Worm (Caenorhabditis elegans) whole organism, young adult: ENCODE data around the gene Y45F10C.4.
"Not testable (repeated sequence)": the region's sequence is repeated elsewhere in the genome, so short reads cannot be mapped to it uniquely, and the experiment has no call there.

ENCODE experiments used
- B0019.2 ChIP-seq: fragments of 200-800 bp; sonication (Bioruptor generic); conservative IDR thresholded peaks from 2 replicates; pipeline ENCODE4 v1.3.6; 2022; ENCODE audit warnings: missing genetic modification reagents, missing genetic modification characterization, missing compliant biosample characterization
- B0035.1 ChIP-seq: sonication (generic microtip); optimal IDR thresholded peaks from 2 replicates; lab custom pipeline; 2016; ENCODE audit warnings: missing genetic modification characterization, mild to moderate bottlenecking, missing compliant biosample characterization, missing genotype, missing genetic modification reagents
- F23B12.7 ChIP-seq: sonication (generic microtip); optimal IDR thresholded peaks from 2 replicates; lab custom pipeline; 2017; ENCODE audit warnings: missing genetic modification characterization, mild to moderate bottlenecking, missing compliant biosample characterization, antibody characterized with exemption, moderate library complexity; ENCODE audit not compliant: insufficient read depth
- F33H1.4 ChIP-seq: fragments of 200-800 bp; sonication (Bioruptor generic); IDR thresholded peaks from 2 replicates; pipeline ENCODE4 v1.3.6; 2022; ENCODE audit warnings: missing genetic modification reagents, missing genetic modification characterization, missing compliant biosample characterization
- F37B4.10 ChIP-seq: fragments of 200-800 bp; sonication (Bioruptor generic); IDR thresholded peaks from 2 replicates; pipeline ENCODE4 v1.3.6; 2022; ENCODE audit warnings: missing genetic modification characterization, missing compliant biosample characterization
- F39B2.1 ChIP-seq: fragments of 200-800 bp; sonication (Bioruptor generic); IDR thresholded peaks from 2 replicates; pipeline ENCODE4 v1.3.6; 2022; ENCODE audit warnings: missing genetic modification reagents, missing genetic modification characterization, missing compliant biosample characterization
- F57A8.1 ChIP-seq: fragments of 200-800 bp; sonication (Bioruptor generic); optimal IDR thresholded peaks from 2 replicates; lab custom pipeline; 2018; ENCODE audit warnings: mild to moderate bottlenecking, missing genetic modification characterization, moderate library complexity, missing compliant biosample characterization
- K12H6.12 ChIP-seq: fragments of 200-800 bp; sonication (Bioruptor generic); optimal IDR thresholded peaks from 2 replicates; lab custom pipeline; 2018; ENCODE audit warnings: mild to moderate bottlenecking, missing genetic modification characterization, missing compliant biosample characterization
- Y53F4B.3 ChIP-seq: fragments of 200-800 bp; sonication (Bioruptor generic); IDR thresholded peaks from 2 replicates; pipeline ENCODE4 v1.3.6; 2022; ENCODE audit warnings: missing genetic modification reagents, missing genetic modification characterization, missing compliant biosample characterization
- Y56A3A.18 ChIP-seq: fragments of 200-800 bp; sonication (Bioruptor generic); IDR thresholded peaks from 2 replicates; pipeline ENCODE4 v1.3.6; 2022; ENCODE audit warnings: missing genetic modification reagents, missing genetic modification characterization, missing compliant biosample characterization
- Y67H2A.10 ChIP-seq: fragments of 200-800 bp; sonication (Bioruptor generic); conservative IDR thresholded peaks from 2 replicates; pipeline ENCODE4 v1.3.6; 2022; ENCODE audit warnings: missing genetic modification reagents, missing genetic modification characterization, missing compliant biosample characterization
- Y79H2A.3 ChIP-seq: fragments of 200-800 bp; sonication (Bioruptor generic); conservative IDR thresholded peaks from 2 replicates; pipeline ENCODE4 v1.3.6; 2022; ENCODE audit warnings: missing genetic modification reagents, missing genetic modification characterization, missing compliant biosample characterization
- Y95B8A.8 ChIP-seq: fragments of 200-800 bp; sonication (Bioruptor generic); IDR thresholded peaks from 2 replicates; pipeline ENCODE4 v1.3.6; 2022; ENCODE audit warnings: missing genetic modification reagents, missing genetic modification characterization, missing compliant biosample characterization
- attf-6 ChIP-seq: fragments of 200-800 bp; sonication (Bioruptor generic); IDR thresholded peaks from 2 replicates; pipeline ENCODE4 v1.3.6; 2022; ENCODE audit warnings: missing genetic modification reagents, missing genetic modification characterization, missing compliant biosample characterization
- bed-2 ChIP-seq: fragments of 200-800 bp; sonication (Bioruptor generic); IDR thresholded peaks from 2 replicates; pipeline ENCODE4 v1.3.6; 2022; ENCODE audit warnings: missing genetic modification reagents, missing genetic modification characterization, missing compliant biosample characterization
- ceh-100 ChIP-seq: fragments of 200-800 bp; sonication (Bioruptor generic); IDR thresholded peaks from 2 replicates; pipeline ENCODE4 v1.3.6; 2022; ENCODE audit warnings: missing genetic modification reagents, missing genetic modification characterization, missing compliant biosample characterization
- ceh-40 ChIP-seq: fragments of 200-800 bp; sonication (Bioruptor generic); IDR thresholded peaks from 2 replicates; pipeline ENCODE4 v1.3.6; 2022; ENCODE audit warnings: missing genetic modification characterization, missing compliant biosample characterization
- dpl-1 ChIP-seq: fragments of 150-350 bp; optimal IDR thresholded peaks from 2 replicates; lab custom pipeline; 2014; ENCODE audit warnings: missing biosample characterization, missing genetic modification reagents, missing genetic modification characterization
- efl-1 ChIP-seq: fragments of 150-350 bp; optimal IDR thresholded peaks from 2 replicates; lab custom pipeline; 2014; ENCODE audit warnings: missing biosample characterization, missing genetic modification reagents, missing genetic modification characterization
- egrh-3 ChIP-seq: fragments of 200-800 bp; sonication (Bioruptor generic); IDR thresholded peaks from 2 replicates; pipeline ENCODE4 v1.3.6; 2022; ENCODE audit warnings: missing genetic modification reagents, missing genetic modification characterization, missing compliant biosample characterization
- ekl-4 ChIP-seq: fragments of 200-800 bp; sonication (Bioruptor generic); IDR thresholded peaks from 2 replicates; pipeline ENCODE4 v1.3.6; 2022; ENCODE audit warnings: missing genetic modification reagents, missing genetic modification characterization, missing compliant biosample characterization
- fkh-3 ChIP-seq: sonication (generic microtip); optimal IDR thresholded peaks from 2 replicates; lab custom pipeline; 2016; ENCODE audit warnings: mild to moderate bottlenecking, missing genetic modification characterization, missing compliant biosample characterization
- hsf-1 ChIP-seq: fragments of 200-800 bp; sonication (Bioruptor generic); IDR thresholded peaks from 2 replicates; pipeline ENCODE4 v1.3.6; 2022; ENCODE audit warnings: missing genetic modification reagents, missing genetic modification characterization, missing compliant biosample characterization
- lin-35 ChIP-seq, 3 experiments: fragments of 150-350 bp in 2 of 3; sonication (generic microtip) in 1 of 3; optimal IDR thresholded peaks; 2 replicates each; lab custom pipeline; 2014 to 2018; ENCODE audit warnings: missing biosample characterization in 3 of 3, missing genetic modification characterization in 3 of 3, missing genetic modification reagents in 3 of 3
- lsl-1 ChIP-seq: fragments of 200-800 bp; sonication (Bioruptor generic); optimal IDR thresholded peaks from 2 replicates; lab custom pipeline; 2018; ENCODE audit warnings: mild to moderate bottlenecking, missing genetic modification characterization, moderate library complexity, missing compliant biosample characterization
- madf-6 ChIP-seq: fragments of 200-800 bp; sonication (Bioruptor generic); IDR thresholded peaks from 2 replicates; pipeline ENCODE4 v1.3.6; 2022; ENCODE audit warnings: missing genetic modification reagents, missing genetic modification characterization, missing compliant biosample characterization
- madf-8 ChIP-seq: fragments of 200-800 bp; sonication (Bioruptor generic); conservative IDR thresholded peaks from 2 replicates; pipeline ENCODE4 v1.3.6; 2022; ENCODE audit warnings: missing genetic modification reagents, missing genetic modification characterization, missing compliant biosample characterization
- mel-28 ChIP-seq: sonication (generic microtip); optimal IDR thresholded peaks from 2 replicates; lab custom pipeline; 2016; ENCODE audit warnings: borderline replicate concordance, mild to moderate bottlenecking, missing genetic modification characterization, missing compliant biosample characterization
- nhr-27 ChIP-seq: fragments of 200-800 bp; sonication (Bioruptor generic); optimal IDR thresholded peaks from 2 replicates; lab custom pipeline; 2018; ENCODE audit warnings: mild to moderate bottlenecking, missing genetic modification characterization, moderate library complexity, missing compliant biosample characterization
- nhr-80 ChIP-seq: sonication (generic microtip); optimal IDR thresholded peaks from 2 replicates; lab custom pipeline; 2016; ENCODE audit warnings: missing genetic modification characterization, missing compliant biosample characterization
- rcor-1 ChIP-seq: fragments of 200-800 bp; sonication (Bioruptor generic); IDR thresholded peaks from 2 replicates; pipeline ENCODE4 v1.3.6; 2022; ENCODE audit warnings: missing genetic modification reagents, missing genetic modification characterization, missing compliant biosample characterization
- rpc-1 ChIP-seq, 2 experiments: fragments of 150-350 bp in 1 of 2; sonication (generic microtip) in 1 of 2; optimal IDR thresholded peaks; 2 replicates each; lab custom pipeline; 2014 to 2018; ENCODE audit warnings: missing biosample characterization in 1 of 2, missing genetic modification characterization in 1 of 2, missing genetic modification reagents in 1 of 2, missing genotype in 1 of 2
- sdz-38 ChIP-seq: sonication (generic microtip); optimal IDR thresholded peaks from 2 replicates; lab custom pipeline; 2016; ENCODE audit warnings: missing genotype, missing genetic modification characterization, missing compliant biosample characterization
- snpc-4 ChIP-seq, 5 experiments: fragments of 150-350 bp in 1 of 5; sonication (generic microtip) in 4 of 5; optimal IDR thresholded peaks; 2 replicates each; lab custom pipeline; 2014 to 2018; ENCODE audit warnings: missing genetic modification characterization in 5 of 5, missing biosample characterization in 3 of 5, antibody characterized with exemption in 2 of 5, mild to moderate bottlenecking in 2 of 5, missing compliant biosample characterization in 2 of 5, missing genotype in 2 of 5, moderate library complexity in 2 of 5, missing genetic modification reagents in 1 of 5
- tbp1 ChIP-seq: fragments of 200-800 bp; sonication (Bioruptor generic); optimal IDR thresholded peaks from 2 replicates; lab custom pipeline; 2018; ENCODE audit warnings: mild to moderate bottlenecking, missing genetic modification characterization, missing compliant biosample characterization
- xnd-1 ChIP-seq: sonication (generic microtip); optimal IDR thresholded peaks from 2 replicates; lab custom pipeline; 2016; ENCODE audit warnings: missing genotype, missing genetic modification reagents, missing genetic modification characterization, missing compliant biosample characterization
- zim-3 ChIP-seq: sonication (generic microtip); optimal IDR thresholded peaks from 2 replicates; lab custom pipeline; 2017; ENCODE audit warnings: mild to moderate bottlenecking, missing genetic modification characterization, moderate library complexity, missing compliant biosample characterization
- ztf-25 ChIP-seq: fragments of 200-800 bp; sonication (Bioruptor generic); IDR thresholded peaks from 2 replicates; pipeline ENCODE4 v1.3.6; 2022; ENCODE audit warnings: missing genetic modification reagents, missing genetic modification characterization, missing compliant biosample characterization
- ztf-28 ChIP-seq: fragments of 200-800 bp; sonication (Bioruptor generic); IDR thresholded peaks from 2 replicates; pipeline ENCODE4 v1.3.6; 2022; ENCODE audit warnings: missing genetic modification reagents, missing genetic modification characterization, missing compliant biosample characterization

The Y45F10C.4 gene

DNA sequence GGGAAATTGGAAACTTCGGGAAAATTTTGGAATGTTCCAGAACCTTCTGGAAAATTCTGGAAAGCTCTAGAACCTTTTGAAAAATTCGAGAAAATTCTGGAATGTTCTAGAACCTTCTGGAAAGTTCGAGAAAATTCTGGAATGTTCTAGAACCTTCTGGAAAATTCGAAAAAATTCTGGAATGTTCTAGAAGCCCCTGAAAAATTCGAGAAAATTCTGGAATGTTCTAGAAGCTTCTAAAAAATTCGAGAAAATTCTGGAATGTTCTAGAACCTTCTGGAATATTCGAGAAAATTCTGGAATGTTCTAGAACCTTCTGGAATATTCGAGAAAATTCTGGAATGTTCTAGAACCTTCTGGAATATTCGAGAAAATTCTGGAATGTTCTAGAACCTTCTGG lies 4.0 kb upstream of the Y45F10C.4 start:
- peak; percentile 61; the same call in 1 of the 2 replicates for TF ChIP-seq madf-6
- 0 out of 2 replicates have a peak, but pooled peaks have one; percentile 43 for TF ChIP-seq ztf-25 (GFP tag; lab: Robert Waterston, UW)
- 0 out of 2 replicates have a peak, but pooled peaks have one; percentile 69 for TF ChIP-seq Y56A3A.18 (GFP tag; lab: Robert Waterston, UW)
- TF ChIP-seq ceh-40 (GFP tag; lab: Robert Waterston, UW) = 0 out of 2 replicates have a peak, but pooled peaks have one; percentile 21
- peak; percentile 32; the same call in 1 of the 2 replicates for TF ChIP-seq Y53F4B.3 (GFP tag; lab: Robert Waterston, UW)
- TF ChIP-seq snpc-4 (GFP tag; optimal IDR thresholded peaks at IDR 0.05; lab: Kevin White, UChicago); rpc-1 (tag; optimal IDR thresholded peaks at IDR 0.05; lab: Kevin White, UChicago): not testable (repeated sequence)
- TF ChIP-seq snpc-4 (tag; optimal IDR thresholded peaks at IDR 0.05; lab: Kevin White, UChicago) = peak in 1 of 4 experiments; percentile 51
- TF ChIP-seq ekl-4 = peak; percentile 76
- TF ChIP-seq mel-28 (tag; lab: Kevin White, UChicago) = peak; percentile 67
- TF ChIP-seq attf-6 = 0 out of 2 replicates have a peak, but pooled peaks have one; percentile 67
- peak; percentile 37 for TF ChIP-seq rpc-1 (optimal IDR thresholded peaks at IDR 0.05; lab: Kevin White, UChicago)
- peak; percentile 98 for TF ChIP-seq hsf-1 (GFP tag; lab: Robert Waterston, UW)
- peak; percentile 45 for TF ChIP-seq egrh-3 (GFP tag; lab: Robert Waterston, UW)
- peak; percentile 58; the same call in 1 of the 2 replicates for TF ChIP-seq Y79H2A.3 (GFP tag; lab: Robert Waterston, UW)
- 0 out of 2 replicates have a peak, but pooled peaks have one; percentile 27 for TF ChIP-seq ceh-100 (GFP tag; lab: Robert Waterston, UW)

DNA sequence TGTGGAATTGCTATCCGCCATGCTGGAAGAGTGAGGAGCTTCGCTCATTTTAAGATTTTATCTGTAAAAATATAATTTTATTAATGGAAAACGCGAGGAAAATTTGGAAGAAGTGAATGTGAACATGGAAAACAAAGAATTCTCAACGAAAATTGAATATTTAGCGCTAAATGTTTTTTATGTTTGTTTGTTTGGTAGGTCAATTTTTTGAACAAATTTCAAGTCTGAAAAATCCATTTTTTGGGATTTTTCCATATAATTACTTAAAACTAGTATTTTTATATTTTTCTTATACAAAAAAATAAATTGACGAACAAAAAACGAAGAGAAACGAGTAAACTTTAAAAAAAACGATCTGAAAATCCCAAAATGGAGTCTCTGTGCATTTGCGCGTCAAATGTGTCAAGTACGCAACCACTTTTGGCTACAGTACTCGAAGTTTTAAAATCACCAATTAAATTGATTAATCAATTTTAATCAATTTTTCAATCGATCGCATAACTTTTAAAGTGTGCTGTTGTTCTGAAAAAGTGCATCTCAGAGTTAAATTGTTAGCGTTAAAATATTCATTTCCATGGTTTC lies 3.0 kb upstream of the Y45F10C.4 start, which contains the start of gene fbxa-215:
Gene fbxa-215, minus strand, starts transcription at position 61 of the 582 bp plus-strand sequence.
- TF ChIP-seq F57A8.1 (GFP tag; lab: Kevin White, UChicago) = no peak
- peak; percentile 58 for TF ChIP-seq efl-1 (GFP tag; lab: Kevin White, UChicago)
- TF ChIP-seq xnd-1 (tag; lab: Kevin White, UChicago) = peak; percentile 47
- TF ChIP-seq F39B2.1 (GFP tag; lab: Robert Waterston, UW) = no peak
- no peak for TF ChIP-seq Y53F4B.3 (GFP tag; lab: Robert Waterston, UW)
- no peak for TF ChIP-seq F37B4.10 (GFP tag; lab: Robert Waterston, UW)
- TF ChIP-seq F33H1.4 (GFP tag; lab: Robert Waterston, UW) = no peak; the same call in 1 of the 2 replicates
- TF ChIP-seq K12H6.12 (tag; lab: Kevin White, UChicago) = no peak
- TF ChIP-seq nhr-80 = no peak
- TF ChIP-seq F23B12.7 (tag; lab: Kevin White, UChicago) = no peak
- peak; percentile 52 for TF ChIP-seq lsl-1 (GFP tag; lab: Kevin White, UChicago)
- peak; percentile 65 for TF ChIP-seq madf-8
- TF ChIP-seq madf-6 = peak; percentile 75
- TF ChIP-seq snpc-4 (GFP tag; optimal IDR thresholded peaks at IDR 0.05; lab: Kevin White, UChicago) = peak; percentile 57
- TF ChIP-seq snpc-4 (tag; optimal IDR thresholded peaks at IDR 0.05; lab: Kevin White, UChicago) = peak in 3 of 4 experiments; percentile 62 to 88 (median 82)
- TF ChIP-seq fkh-3 (tag; lab: Kevin White, UChicago) = no peak
- no peak for TF ChIP-seq attf-6
- TF ChIP-seq dpl-1 (GFP tag; lab: Kevin White, UChicago) = peak; percentile 19

DNA sequence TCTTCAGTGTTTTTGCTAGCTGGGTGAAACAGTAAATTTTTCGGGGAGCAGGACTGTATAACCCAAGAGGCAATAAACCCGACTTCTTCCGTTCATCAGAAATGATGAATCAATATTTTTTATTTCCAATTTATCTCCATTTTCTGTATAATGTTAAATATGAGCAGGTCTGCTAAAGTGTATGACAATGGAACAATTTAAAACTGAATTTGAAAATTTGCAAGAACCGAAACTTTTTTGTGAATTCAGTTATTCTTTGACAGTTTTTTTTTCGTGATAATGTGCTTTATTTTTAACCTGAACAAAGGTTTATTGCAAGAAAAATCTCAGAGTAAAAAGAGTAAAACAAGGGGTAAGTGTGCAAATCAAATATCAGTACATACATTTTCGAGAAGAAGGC lies 1.1 kb upstream of the Y45F10C.4 start:
- no peak for TF ChIP-seq zim-3 (tag; lab: Kevin White, UChicago)
- TF ChIP-seq lin-35 (GFP tag; optimal IDR thresholded peaks at IDR 0.05; lab: Kevin White, UChicago) = no peak
- TF ChIP-seq ztf-28 (GFP tag; lab: Robert Waterston, UW) = no peak
- no peak for TF ChIP-seq rcor-1 (GFP tag; lab: Robert Waterston, UW)
- no peak for TF ChIP-seq Y67H2A.10 (GFP tag; lab: Robert Waterston, UW)
- no peak for TF ChIP-seq hsf-1 (GFP tag; lab: Robert Waterston, UW)
- TF ChIP-seq madf-6 = peak; percentile 15; the same call in 1 of the 2 replicates
- TF ChIP-seq B0035.1 (tag; lab: Kevin White, UChicago) = no peak
- no peak for TF ChIP-seq B0019.2 (GFP tag; lab: Robert Waterston, UW)
- TF ChIP-seq Y95B8A.8 (GFP tag; lab: Robert Waterston, UW) = no peak
- no peak for TF ChIP-seq sdz-38 (tag; lab: Kevin White, UChicago)
- TF ChIP-seq tbp1 = peak; percentile 26
- TF ChIP-seq snpc-4 (GFP tag; optimal IDR thresholded peaks at IDR 0.05; lab: Kevin White, UChicago) = peak; percentile 41
- peak in 2 of 4 experiments; percentile 39 to 86 for TF ChIP-seq snpc-4 (tag; optimal IDR thresholded peaks at IDR 0.05; lab: Kevin White, UChicago)
- TF ChIP-seq nhr-27 (tag; lab: Kevin White, UChicago) = no peak
- TF ChIP-seq fkh-3 (tag; lab: Kevin White, UChicago) = no peak
- TF ChIP-seq xnd-1 (tag; lab: Kevin White, UChicago) = no peak
- peak; percentile 81 for TF ChIP-seq attf-6
- peak; percentile 20; the same call in 1 of the 2 replicates for TF ChIP-seq ekl-4
- no peak for TF ChIP-seq Y53F4B.3 (GFP tag; lab: Robert Waterston, UW)
- TF ChIP-seq Y79H2A.3 (GFP tag; lab: Robert Waterston, UW) = 0 out of 2 replicates have a peak, but pooled peaks have one; percentile 66
- no peak for TF ChIP-seq bed-2 (GFP tag; lab: Robert Waterston, UW)
- TF ChIP-seq K12H6.12 (tag; lab: Kevin White, UChicago) = no peak
